Worm (Caenorhabditis elegans): ENCODE results near the gene srj-53.

The srj-53 gene

DNA sequence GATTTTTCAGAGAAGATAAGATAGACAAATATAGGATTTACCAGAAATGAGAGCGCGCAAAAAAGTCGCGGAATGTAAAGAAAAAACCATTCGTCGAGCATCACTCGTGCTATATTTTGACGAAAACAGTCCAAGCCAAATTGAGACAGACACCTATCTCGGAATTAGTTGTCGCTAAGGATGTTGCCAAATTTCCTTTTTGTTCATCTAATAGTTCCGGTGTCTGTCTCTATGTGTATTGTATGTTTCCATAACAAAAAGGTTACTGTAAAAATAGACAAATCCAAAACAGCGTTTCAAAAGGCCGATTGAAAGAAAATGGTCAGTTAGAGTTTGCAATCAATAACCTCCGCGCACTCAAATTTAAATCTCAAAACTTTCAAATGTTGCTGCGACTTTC lies at the start of gene srj-53:
Gene srj-53, minus strand, starts transcription at position 101 of the 400 bp plus-strand sequence.
- no peak for TF ChIP-seq unc-62 (GFP tag; optimal IDR thresholded peaks at IDR 0.05)

DNA sequence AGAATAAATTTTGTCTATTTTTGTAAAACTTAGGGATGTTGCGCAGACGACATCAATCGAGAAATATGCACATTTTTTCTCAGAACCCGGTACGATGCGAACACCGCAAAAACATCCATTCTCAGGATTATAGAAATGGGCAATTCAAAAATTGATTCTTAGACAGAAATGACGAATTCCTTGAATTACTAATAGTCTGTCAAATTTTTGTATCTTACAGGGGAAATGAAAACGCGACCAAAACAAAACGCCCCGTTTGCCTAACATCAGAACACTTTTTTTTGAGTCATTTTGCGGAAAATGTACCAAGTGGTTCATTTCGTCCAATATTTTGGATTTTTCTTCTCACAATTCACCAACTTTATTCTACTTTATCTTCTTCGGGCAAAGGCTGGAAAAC lies 48.8 kb upstream of the srj-53 start, which contains the start of gene str-134:
Gene str-134, plus strand, starts transcription at position 301 of the 400 bp plus-strand sequence.
- TF ChIP-seq unc-62 (GFP tag; optimal IDR thresholded peaks at IDR 0.05) = no peak

DNA sequence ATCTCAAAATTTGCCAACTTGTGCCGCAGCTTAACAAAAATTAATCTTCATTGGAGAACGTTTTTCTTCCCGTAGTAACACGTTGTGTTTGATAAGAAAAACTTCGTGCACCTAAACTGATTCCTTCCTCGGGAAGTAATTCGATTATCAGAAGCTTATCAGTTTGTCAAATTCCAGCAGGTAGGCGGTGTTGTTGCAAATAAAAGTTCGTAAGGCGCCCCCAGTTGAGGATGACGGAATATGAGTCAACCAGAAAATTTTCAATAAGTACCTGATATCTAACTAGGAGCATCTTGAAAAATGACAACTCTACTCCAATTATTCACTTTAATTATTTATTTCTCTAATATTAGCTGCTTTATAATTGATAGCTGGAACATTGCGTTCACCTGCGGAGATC lies 47.3 kb upstream of the srj-53 start, which contains the start of gene C05E4.7:
Gene C05E4.7, plus strand, starts transcription at position 301 of the 400 bp plus-strand sequence.
- no peak for TF ChIP-seq unc-62 (GFP tag; optimal IDR thresholded peaks at IDR 0.05)

DNA sequence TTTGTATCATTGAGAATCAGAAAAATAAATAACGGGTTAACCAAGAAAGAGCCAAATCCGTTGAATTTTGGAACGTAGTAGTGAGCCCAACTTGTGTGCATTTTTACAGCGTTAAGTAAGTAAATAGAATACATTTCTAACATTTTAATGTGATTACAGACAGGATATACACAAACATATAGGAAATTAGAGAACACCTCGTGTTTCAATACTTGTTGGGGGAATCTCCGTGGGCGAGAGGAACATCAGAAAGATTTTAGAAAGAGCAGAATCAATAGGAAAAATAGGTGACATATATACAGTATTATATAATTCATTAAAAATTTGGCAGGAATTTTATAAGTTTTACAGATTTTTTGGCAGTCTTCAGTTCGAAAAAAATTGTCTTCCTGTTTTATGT lies 44.2 kb upstream of the srj-53 start, which contains the start of gene srj-24:
Gene srj-24, minus strand, starts transcription at position 101 of the 400 bp plus-strand sequence.
- TF ChIP-seq unc-62 (GFP tag; optimal IDR thresholded peaks at IDR 0.05) = no peak

DNA sequence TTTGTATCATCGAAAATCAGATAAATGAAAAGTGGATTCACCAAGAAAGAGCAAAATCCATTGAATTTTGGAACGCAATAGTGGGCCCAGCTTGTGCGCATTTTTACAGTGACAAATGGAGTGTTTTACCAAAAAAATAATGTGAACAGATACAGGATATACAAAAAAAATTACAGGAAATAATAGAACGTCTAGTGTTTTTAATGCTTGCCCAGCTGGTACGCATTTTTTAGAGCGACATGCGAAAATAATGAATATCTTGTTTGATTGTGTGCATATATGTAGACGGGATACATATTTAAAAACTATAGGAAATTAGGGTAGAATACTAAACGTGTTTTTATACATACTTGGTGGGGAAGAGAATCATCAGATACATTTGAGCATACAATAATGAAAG lies 41.6 kb upstream of the srj-53 start, which contains the start of gene srj-25:
Gene srj-25, minus strand, starts transcription at position 101 of the 400 bp plus-strand sequence.
- no peak for TF ChIP-seq unc-62 (GFP tag; optimal IDR thresholded peaks at IDR 0.05)

DNA sequence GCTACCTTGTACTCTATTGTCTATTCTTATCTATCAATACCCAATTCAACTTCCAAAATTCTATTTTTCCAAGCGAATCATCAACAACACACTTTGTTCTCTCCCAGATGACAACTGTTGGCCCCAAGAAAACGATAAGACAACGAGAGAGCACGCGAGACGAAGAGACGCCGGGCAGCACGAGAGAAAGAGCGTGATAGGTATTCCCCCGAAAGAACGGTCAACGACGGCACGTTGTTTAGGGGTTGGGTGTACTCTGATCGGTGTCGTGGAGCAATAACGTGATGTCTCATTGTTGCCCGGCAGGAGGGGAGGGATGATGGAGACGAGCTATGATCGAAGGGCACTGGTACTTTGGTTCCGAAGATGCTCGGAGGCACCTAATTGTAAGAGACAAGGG lies 36.8 kb upstream of the srj-53 start:
- no peak for TF ChIP-seq unc-62 (GFP tag; optimal IDR thresholded peaks at IDR 0.05)

DNA sequence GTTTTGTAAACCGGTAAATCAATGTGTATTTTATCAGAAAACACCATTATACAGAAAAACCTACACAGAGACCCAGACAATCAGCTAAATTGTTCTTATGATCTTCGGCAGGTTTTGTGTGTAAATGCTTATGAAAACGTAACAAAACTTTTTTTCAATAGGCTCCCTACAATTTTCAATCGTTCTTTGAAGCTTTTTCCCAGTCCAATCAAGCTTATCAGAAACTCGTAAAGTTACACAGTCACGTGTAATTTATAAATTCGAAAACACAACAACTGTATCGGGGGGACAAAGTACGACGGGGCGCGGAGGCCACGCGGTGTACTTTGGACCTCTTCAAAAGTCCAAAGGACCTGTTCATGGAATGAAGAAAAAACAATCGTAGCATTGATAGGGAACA lies 35.7 kb upstream of the srj-53 start:
- no peak for TF ChIP-seq unc-62 (GFP tag; optimal IDR thresholded peaks at IDR 0.05)

DNA sequence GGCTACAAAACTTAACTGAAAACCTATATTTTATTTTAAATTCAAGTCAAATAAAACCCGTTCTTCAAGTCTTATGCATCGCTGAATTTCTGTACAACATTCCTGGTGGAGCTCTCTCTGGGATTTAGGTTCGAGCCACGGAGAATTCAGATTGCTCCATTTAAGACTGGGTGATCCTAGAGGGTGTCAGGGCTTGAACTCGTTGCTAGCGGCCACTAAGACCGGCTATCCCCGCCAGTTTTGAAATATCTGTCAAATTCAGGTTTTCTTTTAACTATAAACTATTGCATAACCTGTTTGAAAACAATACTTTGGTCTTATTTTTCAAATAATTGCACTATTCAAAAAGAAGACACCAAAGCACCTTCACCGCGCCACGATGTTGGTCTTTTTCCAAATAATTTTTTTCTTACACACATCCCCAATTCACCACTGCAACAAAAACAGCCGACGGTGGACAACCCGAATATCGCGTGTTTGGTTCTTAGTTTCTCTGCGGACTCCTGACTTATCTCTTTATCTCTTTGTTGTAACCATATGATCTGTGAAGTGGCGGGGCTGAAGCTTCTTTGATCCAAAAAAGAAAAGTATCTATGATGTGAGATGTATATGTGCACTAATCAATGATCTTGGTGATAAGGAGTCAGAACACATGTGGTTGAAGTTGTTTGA lies 34.4 kb upstream of the srj-53 start:
- TF ChIP-seq unc-62 (GFP tag; optimal IDR thresholded peaks at IDR 0.05) = no peak

DNA sequence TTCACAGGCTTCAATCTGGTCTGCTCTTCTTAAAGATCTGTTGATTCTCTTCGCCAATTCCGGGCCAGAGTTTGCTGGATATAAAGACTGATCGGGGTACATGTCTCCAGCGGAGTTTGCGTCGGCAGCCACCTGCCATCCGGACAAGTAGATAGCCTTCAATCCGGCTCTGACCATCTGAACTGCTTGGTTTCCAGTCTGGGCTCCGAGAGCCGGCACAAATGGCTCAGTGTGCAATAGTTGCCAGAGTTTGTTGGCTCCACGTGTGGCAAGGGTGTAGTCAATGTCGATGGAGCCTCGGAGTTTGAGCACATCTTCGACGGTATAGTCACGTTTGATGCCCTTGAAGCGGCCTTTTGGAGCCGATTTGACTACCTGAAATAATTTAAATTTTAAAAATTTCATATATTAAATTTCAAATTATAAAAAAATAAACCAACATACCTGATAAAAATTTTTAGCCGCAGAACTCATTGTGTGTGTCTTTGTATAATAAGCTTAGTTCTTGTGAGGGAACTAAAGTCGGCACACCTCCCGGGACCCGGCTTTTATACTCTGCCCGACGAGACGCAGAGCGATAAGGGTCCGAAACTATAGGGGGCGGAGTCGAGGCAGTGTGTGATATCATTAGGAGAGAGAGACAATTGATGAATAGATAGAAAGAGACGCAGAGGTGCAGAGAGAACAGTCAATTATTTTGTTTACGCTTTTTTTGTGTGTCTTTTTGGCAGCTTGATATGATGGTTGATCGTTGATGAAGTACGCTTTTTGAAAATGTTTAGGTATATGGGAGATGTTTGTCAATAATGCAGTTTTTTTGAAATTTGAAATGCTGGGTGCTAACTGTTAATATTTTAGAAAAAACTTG lies 33.2 kb upstream of the srj-53 start, which contains the start of the genes icl-1 and srh-2:
Gene icl-1, minus strand, starts transcription at position 521 of the 868 bp plus-strand sequence.
Gene srh-2, plus strand, starts transcription at position 818 of the 868 bp plus-strand sequence.
- TF ChIP-seq unc-62 (GFP tag; optimal IDR thresholded peaks at IDR 0.05) = no peak

DNA sequence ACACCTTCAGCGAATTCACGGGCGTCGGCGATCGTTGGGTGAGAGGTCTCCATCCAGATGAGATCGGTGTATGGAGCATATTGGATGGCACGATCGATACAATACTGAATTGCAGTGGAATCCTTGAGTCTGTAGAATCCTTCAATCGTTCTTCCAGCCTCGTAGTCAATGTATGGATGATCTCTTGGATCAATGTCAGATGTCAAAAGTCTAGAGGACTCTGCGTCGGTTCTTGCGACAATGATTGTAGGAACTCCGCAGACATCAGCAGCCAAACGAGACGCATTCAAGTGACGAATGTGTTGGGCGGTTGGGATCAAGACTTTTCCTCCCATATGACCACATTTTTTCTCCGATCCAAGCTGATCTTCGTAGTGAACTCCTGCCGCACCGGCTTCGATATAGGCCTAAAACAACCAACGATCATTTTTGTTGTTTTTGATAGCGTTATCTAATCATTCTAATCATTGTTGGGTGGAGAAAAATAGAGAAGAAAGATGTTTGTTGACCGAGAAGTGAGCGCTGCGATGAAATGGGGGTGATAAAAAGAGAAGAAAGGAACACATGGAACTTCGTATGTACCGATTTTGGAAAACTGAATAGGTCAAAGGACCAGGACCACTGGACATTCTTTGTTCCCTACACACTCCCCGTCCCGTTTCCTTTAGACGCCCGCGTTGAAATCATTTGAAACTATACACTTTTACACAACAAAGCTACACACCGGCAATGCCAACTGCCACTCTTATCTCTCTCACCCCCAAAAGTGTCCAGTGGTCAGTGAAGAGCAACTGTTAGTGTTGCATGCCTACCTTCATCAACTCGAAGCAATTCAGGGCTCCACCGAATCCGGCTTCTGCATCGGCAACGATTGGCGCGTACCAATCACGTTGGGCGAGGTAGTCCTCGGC lies 32.3 kb upstream of the srj-53 start:
- no peak for TF ChIP-seq unc-62 (GFP tag; optimal IDR thresholded peaks at IDR 0.05)

DNA sequence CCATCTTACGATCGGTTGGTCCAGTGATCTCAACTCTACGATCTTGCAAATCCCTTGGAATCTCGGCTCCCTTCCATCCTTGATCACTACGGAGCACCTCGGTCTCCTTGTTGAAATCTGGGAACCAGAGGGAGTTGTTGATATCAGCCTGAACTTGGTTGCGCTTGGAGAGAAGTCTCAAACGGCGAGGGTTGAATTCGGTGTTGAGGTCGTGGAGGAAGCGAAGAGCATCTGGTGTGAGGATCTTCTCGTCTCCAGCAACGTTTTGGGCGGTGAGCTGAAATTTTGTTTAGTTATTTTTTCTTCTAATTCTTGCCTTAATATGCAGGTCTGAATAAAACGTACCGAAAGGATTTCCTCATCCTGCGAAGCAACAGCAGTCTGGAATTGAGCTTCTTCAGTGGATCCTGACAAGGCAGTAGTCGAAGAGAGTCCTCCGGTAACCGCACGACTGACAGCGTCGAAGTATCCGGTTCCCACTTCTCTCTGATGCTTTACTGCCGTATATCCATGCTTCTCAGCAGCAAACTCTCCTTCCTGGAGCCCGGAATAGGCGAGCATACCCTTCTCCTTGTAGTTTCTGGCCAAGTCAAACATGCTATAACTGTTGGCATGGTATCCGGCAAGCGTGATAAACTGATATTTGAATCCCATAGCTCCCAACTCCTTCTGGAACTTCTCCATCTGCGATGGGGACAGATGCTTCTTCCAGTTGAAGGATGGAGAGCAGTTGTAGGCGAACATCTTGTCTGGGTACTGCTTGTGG lies 31.5 kb upstream of the srj-53 start:
- TF ChIP-seq unc-62 (GFP tag; optimal IDR thresholded peaks at IDR 0.05) = no peak

DNA sequence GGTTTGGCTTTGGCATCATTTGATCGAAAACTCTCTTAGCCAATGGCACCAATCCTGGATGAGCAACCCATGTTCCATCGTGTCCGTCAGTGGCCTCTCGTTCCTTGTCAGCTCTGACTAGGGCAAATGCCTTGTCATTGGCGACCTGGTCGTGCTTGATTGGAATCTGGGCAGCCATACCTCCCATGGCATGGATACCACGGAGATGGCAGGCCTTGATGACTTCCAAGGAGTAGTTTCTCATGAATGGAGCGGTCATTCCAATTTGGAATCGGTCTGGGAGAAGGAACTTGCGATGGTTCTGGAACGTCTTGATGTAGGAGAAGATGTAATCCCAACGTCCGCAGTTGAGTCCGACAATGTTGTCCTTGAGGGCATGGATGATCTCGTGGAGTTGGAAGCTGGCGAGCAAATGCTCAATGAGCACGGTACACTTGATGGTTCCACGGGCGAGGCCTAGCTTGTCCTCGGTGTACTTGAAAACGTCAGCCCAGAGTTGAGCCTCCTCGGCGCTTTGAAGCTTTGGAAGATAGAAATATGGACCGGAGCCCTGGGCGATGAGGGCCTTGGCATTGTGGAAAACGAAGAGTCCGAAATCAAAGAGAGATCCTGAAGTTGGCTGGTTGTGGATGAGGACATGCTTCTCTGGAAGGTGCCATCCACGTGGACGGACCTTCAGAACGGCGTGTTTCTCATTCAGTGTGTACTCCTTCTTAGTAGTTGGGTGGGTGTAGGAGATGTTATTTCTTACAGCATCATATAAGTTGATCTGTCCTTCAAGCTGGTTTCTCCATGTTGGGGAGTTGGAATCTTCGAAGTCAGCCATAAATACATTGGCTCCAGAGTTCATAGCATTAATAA lies 30.7 kb upstream of the srj-53 start:
- TF ChIP-seq unc-62 (GFP tag; optimal IDR thresholded peaks at IDR 0.05) = no peak

DNA sequence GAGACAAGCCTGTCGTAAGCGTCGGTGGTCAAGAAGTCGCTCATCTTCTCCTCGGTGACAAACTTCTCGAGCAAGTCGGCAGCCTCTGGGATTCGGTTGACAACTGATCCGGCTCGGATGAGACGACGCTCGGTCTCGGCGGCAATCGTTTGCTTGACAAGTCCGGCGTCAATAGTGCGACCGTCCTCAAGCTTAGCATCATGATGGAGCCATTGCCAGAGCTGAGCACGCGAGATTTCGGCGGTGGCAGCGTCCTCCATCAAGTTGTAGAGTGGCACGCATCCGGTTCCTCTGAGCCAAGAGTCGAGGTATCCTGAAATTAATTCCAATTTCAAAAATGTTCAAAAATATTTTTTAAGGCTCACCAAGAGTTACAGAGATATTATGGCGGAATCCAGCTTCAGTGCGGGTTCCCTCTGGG lies 30.0 kb upstream of the srj-53 start:
- no peak for TF ChIP-seq unc-62 (GFP tag; optimal IDR thresholded peaks at IDR 0.05)

DNA sequence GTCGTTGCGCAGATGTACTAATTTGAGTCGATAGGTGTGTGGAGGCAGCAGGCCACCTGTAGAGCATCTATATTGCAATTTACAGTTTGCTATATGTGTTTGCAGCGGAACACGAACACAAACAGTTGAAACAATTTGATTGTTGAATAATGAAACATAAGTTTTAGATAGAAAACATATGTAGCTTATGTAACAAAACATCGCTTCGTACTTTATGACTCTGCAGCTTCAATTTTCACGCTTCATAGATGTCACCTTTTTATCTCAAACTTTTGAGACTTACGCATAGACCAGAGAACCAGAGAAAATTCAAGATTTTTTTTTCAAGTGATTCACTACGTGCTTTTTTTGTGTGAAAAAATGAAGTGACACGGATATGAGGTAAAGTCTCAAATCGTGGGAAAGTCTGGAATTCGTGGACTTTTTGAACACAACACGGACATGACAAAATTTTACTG lies 29.4 kb upstream of the srj-53 start, which contains the start of gene fbxb-72:
Gene fbxb-72, minus strand, starts transcription at position 58 of the 458 bp plus-strand sequence.
- TF ChIP-seq unc-62 (GFP tag; optimal IDR thresholded peaks at IDR 0.05) = no peak

Data from whole organism, dauer.